Worm (Caenorhabditis elegans) whole organism, L4/young adult: ENCODE data around the gene rer-1.

Source experiments
- W03F9.2 ChIP-seq: fragments of 150-350 bp; optimal IDR thresholded peaks from 2 replicates; lab custom pipeline; 2014; ENCODE audit warnings: missing biosample characterization, missing genetic modification characterization
- dao-5 ChIP-seq: sonication (generic microtip); optimal IDR thresholded peaks from 2 replicates; lab custom pipeline; 2016; ENCODE audit warnings: missing genotype, missing genetic modification characterization, moderate library complexity, missing compliant biosample characterization
- him-1 ChIP-seq: sonication (generic microtip); optimal IDR thresholded peaks from 2 replicates; lab custom pipeline; 2016; ENCODE audit warnings: missing genotype, missing genetic modification reagents, missing genetic modification characterization, missing compliant biosample characterization

DNA sequence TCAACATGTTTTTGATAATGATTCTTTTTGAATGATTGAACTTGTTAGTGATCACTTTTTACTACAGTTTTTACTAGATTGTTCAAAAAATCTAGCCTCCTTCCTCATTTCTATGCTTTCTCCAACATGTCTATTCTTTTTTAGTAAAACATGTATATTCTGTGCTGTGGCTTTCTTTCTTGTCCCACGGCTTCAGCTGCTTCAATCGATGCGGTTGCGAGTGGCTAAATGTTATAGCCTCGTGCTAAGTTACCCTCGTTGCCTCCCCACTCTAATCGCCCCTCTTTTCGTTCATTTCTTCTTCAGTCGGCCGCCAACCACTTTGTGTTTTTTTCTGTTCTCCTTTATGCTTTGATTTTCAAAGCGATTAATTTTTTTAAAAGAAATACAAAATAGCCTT lies 25.3 kb upstream of the rer-1 start:
- TF ChIP-seq dao-5 (tag; lab: Kevin White, UChicago) (no peak), him-1 (tag; lab: Kevin White, UChicago) (no peak), W03F9.2 (tag; lab: Kevin White, UChicago) (no peak)
